Worm (Caenorhabditis elegans): ENCODE data around the gene tbx-36.

- TF ChIP-seq skn-1 (tag; optimal IDR thresholded peaks at IDR 0.05) (no peak), nhr-237 (tag; optimal IDR thresholded peaks at IDR 0.05) (no peak), hlh-11 (tag; optimal IDR thresholded peaks at IDR 0.05) (peak; percentile 24), ces-1 (GFP tag; optimal IDR thresholded peaks at IDR 0.05) (no peak), lsy-2 (tag; optimal IDR thresholded peaks at IDR 0.05) (no peak), mxl-2 (GFP tag; conservative IDR thresholded peaks at IDR 0.05) (no peak), vab-7 (GFP tag; IDR thresholded peaks at IDR 0.05) (no peak), unc-39 (tag; optimal IDR thresholded peaks at IDR 0.05) (no peak), pha-4 (GFP tag; IDR thresholded peaks at IDR 0.05) (no peak), pha-4 (tag; optimal IDR thresholded peaks at IDR 0.05) (no peak), nhr-77 (tag; optimal IDR thresholded peaks at IDR 0.05) (no peak), dve-1 (tag; optimal IDR thresholded peaks at IDR 0.05; ENCODE audit: insufficient read depth) (peak; percentile 27), ZK337.2 (GFP tag; IDR thresholded peaks at IDR 0.05) (no peak)
Observed at ce11 chrIV:11902832-11903231, 47.5 kb upstream of the tbx-36 start.

All from whole organism, L4 larva.